Fruit fly (Drosophila melanogaster) whole organism, embryonic: ENCODE data around the gene RtcB.

Experiments
- Bdp1 ChIP-seq: fragments of 200-800 bp; sonication (Bioruptor generic); optimal IDR thresholded peaks from 3 replicates; lab custom pipeline; 2016; ENCODE audit warnings: missing biosample characterization, missing genetic modification characterization
- CG15696 ChIP-seq: fragments of 200-800 bp; sonication (Bioruptor generic); optimal IDR thresholded peaks from 2 replicates; lab custom pipeline; 2019; ENCODE audit warnings: missing biosample characterization, mild to moderate bottlenecking, missing genetic modification characterization, moderate library complexity
- CG1603 ChIP-seq: fragments of 200-800 bp; sonication (Bioruptor generic); optimal IDR thresholded peaks from 2 replicates; lab custom pipeline; 2019; ENCODE audit warnings: missing biosample characterization, mild to moderate bottlenecking, missing genetic modification characterization, moderate library complexity
- CG17361 ChIP-seq: fragments of 200-800 bp; sonication (Bioruptor generic); IDR thresholded peaks from 3 replicates; pipeline ENCODE4 v1.3.6; 2022; ENCODE audit warnings: missing biosample characterization, missing genetic modification characterization
- CG17568 ChIP-seq: fragments of 200-800 bp; sonication (Bioruptor generic); optimal IDR thresholded peaks from 2 replicates; lab custom pipeline; 2018; ENCODE audit warnings: missing biosample characterization, mild to moderate bottlenecking, missing genetic modification characterization, moderate library complexity
- CG1792 ChIP-seq: fragments of 200-800 bp; sonication (Bioruptor generic); optimal IDR thresholded peaks from 2 replicates; lab custom pipeline; 2016; ENCODE audit warnings: missing biosample characterization, missing genetic modification characterization
- CG2129 ChIP-seq: fragments of 200-800 bp; sonication (Bioruptor generic); IDR thresholded peaks from 2 replicates; pipeline ENCODE4 v1.3.6; 2022; ENCODE audit warnings: missing biosample characterization, missing genetic modification characterization; ENCODE audit not compliant: partially characterized antibody
- CG30020 ChIP-seq: fragments of 200-800 bp; optimal IDR thresholded peaks from 2 replicates; lab custom pipeline; 2019; ENCODE audit warnings: missing biosample characterization, mild to moderate bottlenecking, missing genetic modification characterization, moderate library complexity
- CG31388 ChIP-seq: fragments of 200-800 bp; sonication (Bioruptor generic); optimal IDR thresholded peaks from 2 replicates; lab custom pipeline; 2016; ENCODE audit warnings: missing biosample characterization, missing genetic modification characterization
- CG42726 ChIP-seq: fragments of 200-800 bp; sonication (Bioruptor generic); IDR thresholded peaks from 2 replicates; pipeline ENCODE4 v1.3.6; 2022; ENCODE audit warnings: missing biosample characterization, missing genetic modification characterization; ENCODE audit not compliant: partially characterized antibody
- CG4328 ChIP-seq: fragments of 200-800 bp; sonication (Bioruptor generic); optimal IDR thresholded peaks from 3 replicates; lab custom pipeline; 2017; ENCODE audit warnings: missing biosample characterization, missing genetic modification reagents, missing genetic modification characterization
- CG4360 ChIP-seq: fragments of 200-800 bp; sonication (Bioruptor generic); IDR thresholded peaks from 2 replicates; pipeline ENCODE4 v1.3.6; 2022; ENCODE audit warnings: missing biosample characterization, missing genetic modification characterization
- CG6272 ChIP-seq: fragments of 200-800 bp; sonication (Bioruptor generic); IDR thresholded peaks from 2 replicates; pipeline ENCODE4 v1.3.6; 2022; ENCODE audit warnings: missing biosample characterization, missing genetic modification characterization
- CG6654 ChIP-seq: fragments of 200-800 bp; sonication (Bioruptor generic); optimal IDR thresholded peaks from 2 replicates; lab custom pipeline; 2017; ENCODE audit warnings: missing biosample characterization, mild to moderate bottlenecking, missing genetic modification characterization
- CG6791 ChIP-seq: fragments of 200-800 bp; sonication (Bioruptor generic); IDR thresholded peaks from 3 replicates; pipeline ENCODE4 v1.3.6; 2022; ENCODE audit warnings: missing biosample characterization, missing genetic modification characterization; ENCODE audit not compliant: partially characterized antibody
- CG7271 ChIP-seq: fragments of 200-800 bp; sonication (Bioruptor generic); optimal IDR thresholded peaks from 2 replicates; lab custom pipeline; 2018; ENCODE audit warnings: missing biosample characterization, mild to moderate bottlenecking, missing genetic modification characterization, moderate library complexity
- CG7786 ChIP-seq: fragments of 200-800 bp; sonication (Bioruptor generic); optimal IDR thresholded peaks from 2 replicates; lab custom pipeline; 2016; ENCODE audit warnings: missing biosample characterization, missing genetic modification characterization
- CG8089 ChIP-seq: fragments of 200-800 bp; sonication (Bioruptor generic); optimal IDR thresholded peaks from 3 replicates; lab custom pipeline; 2016; ENCODE audit warnings: missing biosample characterization, missing genetic modification characterization
- CG8281 ChIP-seq: fragments of 200-800 bp; sonication (Bioruptor generic); optimal IDR thresholded peaks from 2 replicates; lab custom pipeline; 2018; ENCODE audit warnings: missing biosample characterization, mild to moderate bottlenecking, missing genetic modification characterization, moderate library complexity
- CG8359 ChIP-seq: fragments of 200-800 bp; sonication (Bioruptor generic); optimal IDR thresholded peaks from 2 replicates; lab custom pipeline; 2017; ENCODE audit warnings: missing biosample characterization, mild to moderate bottlenecking, missing genetic modification characterization, borderline replicate concordance
- CG8478 ChIP-seq: fragments of >200 bp; optimal IDR thresholded peaks from 2 replicates; lab custom pipeline; 2018
- CG8924 ChIP-seq: fragments of 200-800 bp; optimal IDR thresholded peaks from 3 replicates; lab custom pipeline; 2019; ENCODE audit warnings: missing biosample characterization, mild to moderate bottlenecking, missing genetic modification characterization, moderate library complexity
- CG9215 ChIP-seq: fragments of 200-800 bp; sonication (Bioruptor generic); IDR thresholded peaks from 2 replicates; pipeline ENCODE4 v1.3.6; 2022; ENCODE audit warnings: missing biosample characterization, missing genetic modification characterization
- CG9437 ChIP-seq: fragments of 200-800 bp; sonication (Bioruptor generic); optimal IDR thresholded peaks from 2 replicates; lab custom pipeline; 2018; ENCODE audit warnings: missing biosample characterization, mild to moderate bottlenecking, missing genetic modification characterization
- CrebB ChIP-seq: fragments of 200-800 bp; sonication (Bioruptor generic); optimal IDR thresholded peaks from 3 replicates; lab custom pipeline; 2018; ENCODE audit warnings: missing biosample characterization, mild to moderate bottlenecking, missing genetic modification characterization
- ERR ChIP-seq: fragments of 200-800 bp; sonication (Bioruptor generic); optimal IDR thresholded peaks from 2 replicates; lab custom pipeline; 2016; ENCODE audit warnings: missing biosample characterization, missing genetic modification characterization
- Elba2 ChIP-seq: fragments of 200-800 bp; sonication (Bioruptor generic); optimal IDR thresholded peaks from 3 replicates; lab custom pipeline; 2016; ENCODE audit warnings: missing biosample characterization, missing genetic modification characterization
- Fer1 ChIP-seq: fragments of 200-800 bp; sonication (Bioruptor generic); optimal IDR thresholded peaks from 2 replicates; lab custom pipeline; 2017; ENCODE audit warnings: missing biosample characterization, mild to moderate bottlenecking, missing genetic modification characterization
- GATAe ChIP-seq: fragments of 200-800 bp; sonication (Bioruptor generic); conservative IDR thresholded peaks from 2 replicates; pipeline ENCODE4 v1.3.6; 2022; ENCODE audit warnings: missing biosample characterization, missing genetic modification characterization
- Mrtf ChIP-seq: fragments of 200-800 bp; sonication (Bioruptor generic); IDR thresholded peaks from 3 replicates; pipeline ENCODE4 v1.3.6; 2022; ENCODE audit warnings: missing biosample characterization, missing genetic modification characterization
- Six4 ChIP-seq: fragments of 200-800 bp; sonication (Bioruptor generic); optimal IDR thresholded peaks from 2 replicates; lab custom pipeline; 2016; ENCODE audit warnings: missing biosample characterization, missing genetic modification characterization
- Sry-δ ChIP-seq: fragments of 200-800 bp; sonication (Bioruptor generic); optimal IDR thresholded peaks from 2 replicates; lab custom pipeline; 2016; ENCODE audit warnings: missing biosample characterization, missing genetic modification characterization
- Ssrp ChIP-seq: fragments of 200-800 bp; sonication (Bioruptor generic); optimal IDR thresholded peaks from 2 replicates; lab custom pipeline; 2018; ENCODE audit warnings: missing biosample characterization, mild to moderate bottlenecking, missing genetic modification characterization, moderate library complexity
- ase ChIP-seq: fragments of 200-800 bp; sonication (Bioruptor generic); IDR thresholded peaks from 3 replicates; pipeline ENCODE4 v1.3.6; 2022; ENCODE audit warnings: missing biosample characterization, missing genetic modification characterization
- bcd ChIP-seq: fragments of 200-800 bp; sonication (Bioruptor generic); optimal IDR thresholded peaks from 2 replicates; lab custom pipeline; 2017; ENCODE audit warnings: missing biosample characterization, mild to moderate bottlenecking, missing genetic modification characterization
- dmrt11E ChIP-seq: fragments of 200-800 bp; sonication (Bioruptor generic); optimal IDR thresholded peaks from 3 replicates; lab custom pipeline; 2018; ENCODE audit warnings: missing biosample characterization, mild to moderate bottlenecking, missing genetic modification characterization, moderate library complexity
- dmrt99B ChIP-seq: fragments of 200-800 bp; sonication (Bioruptor generic); optimal IDR thresholded peaks from 2 replicates; lab custom pipeline; 2018; ENCODE audit warnings: missing biosample characterization, mild to moderate bottlenecking, missing genetic modification characterization, moderate library complexity
- gcm ChIP-seq: fragments of 200-800 bp; sonication (Bioruptor generic); optimal IDR thresholded peaks from 2 replicates; lab custom pipeline; 2019; ENCODE audit warnings: missing biosample characterization, mild to moderate bottlenecking, missing genetic modification characterization, moderate library complexity
- lov ChIP-seq, 2 experiments: fragments of 200-800 bp in 1 of 2; fragments of >200 bp in 1 of 2; sonication (Bioruptor generic) in 1 of 2; IDR thresholded peaks in 1 of 2; optimal IDR thresholded peaks in 1 of 2; 2 replicates in 1 of 2; 3 replicates in 1 of 2; pipeline versions ENCODE4 v1.3.6 to Lab custom; 2017 to 2022; ENCODE audit warnings: missing biosample characterization in 1 of 2, missing genetic modification characterization in 1 of 2
- mld ChIP-seq: fragments of 200-800 bp; sonication (Bioruptor generic); IDR thresholded peaks from 3 replicates; pipeline ENCODE4 v1.3.6; 2022; ENCODE audit warnings: missing biosample characterization, missing genetic modification characterization; ENCODE audit not compliant: partially characterized antibody
- nmo ChIP-seq: fragments of 200-800 bp; sonication (Bioruptor generic); optimal IDR thresholded peaks from 2 replicates; lab custom pipeline; 2018; ENCODE audit warnings: missing biosample characterization, mild to moderate bottlenecking, missing genetic modification characterization, moderate library complexity
- pan ChIP-seq, 4 experiments: fragments of >200 bp in 3 of 4; fragments of 200-800 bp in 1 of 4; sonication (Bioruptor generic) in 1 of 4; optimal IDR thresholded peaks in 3 of 4; IDR thresholded peaks in 1 of 4; 2 replicates each; pipeline versions ENCODE4 v1.3.6 to Lab custom; 2017 to 2022; ENCODE audit warnings: missing biosample characterization in 2 of 4, missing genetic modification characterization in 2 of 4, mixed read lengths in 1 of 4
- pho ChIP-seq: fragments of 200-800 bp; sonication (Bioruptor generic); optimal IDR thresholded peaks from 2 replicates; lab custom pipeline; 2016; ENCODE audit warnings: missing biosample characterization, missing genetic modification characterization
- pum ChIP-seq: fragments of 200-800 bp; sonication (Bioruptor generic); optimal IDR thresholded peaks from 2 replicates; lab custom pipeline; 2016; ENCODE audit warnings: missing biosample characterization, missing genetic modification characterization
- ro ChIP-seq: fragments of 200-800 bp; sonication (Bioruptor generic); IDR thresholded peaks from 2 replicates; pipeline ENCODE4 v1.3.6; 2022; ENCODE audit warnings: missing biosample characterization, missing genetic modification characterization
- row ChIP-seq: fragments of 200-800 bp; sonication (Bioruptor generic); IDR thresholded peaks from 3 replicates; pipeline ENCODE4 v1.3.6; 2022; ENCODE audit warnings: missing biosample characterization, missing genetic modification characterization
- slou ChIP-seq: fragments of 200-800 bp; sonication (Bioruptor generic); optimal IDR thresholded peaks from 3 replicates; lab custom pipeline; 2016; ENCODE audit warnings: missing biosample characterization, missing genetic modification characterization
- tna ChIP-seq: fragments of 200-800 bp; sonication (Bioruptor generic); IDR thresholded peaks from 2 replicates; pipeline ENCODE4 v1.3.6; 2022; ENCODE audit warnings: missing biosample characterization, missing genetic modification characterization; ENCODE audit not compliant: partially characterized antibody
- vvl ChIP-seq: fragments of 200-800 bp; sonication (Bioruptor generic); IDR thresholded peaks from 2 replicates; pipeline ENCODE4 v1.3.6; 2022; ENCODE audit warnings: missing biosample characterization, missing genetic modification characterization
- zfh2 ChIP-seq: fragments of 200-800 bp; sonication (Bioruptor generic); optimal IDR thresholded peaks from 2 replicates; lab custom pipeline; 2016; ENCODE audit warnings: missing biosample characterization, missing genetic modification characterization

The RtcB gene

dm6 chr2L:19426330-19426781, 4.1 kb upstream of the RtcB start, which contains the start of gene Pax (continued):
- TF ChIP-seq lov (optimal IDR thresholded peaks at IDR 0.05; lab: Kevin White, UChicago) (no peak), lov (GFP tag; IDR thresholded peaks at IDR 0.05; lab: Robert Waterston, UW) (no peak), CG8924 (tag; lab: Kevin White, UChicago) (no peak), pho (GFP tag; lab: Kevin White, UChicago) (no peak), CG7786 (GFP tag; lab: Kevin White, UChicago) (no peak), CG8359 (GFP tag; lab: Kevin White, UChicago) (no peak), bcd (GFP tag; lab: Kevin White, UChicago) (no peak), dmrt11E (tag; lab: Kevin White, UChicago) (no peak), CG1792 (GFP tag; lab: Kevin White, UChicago) (no peak), CG6272 (GFP tag; lab: Robert Waterston, UW) (no peak), CG6654 (no peak), CG42726 (GFP tag; lab: Robert Waterston, UW) (peak; percentile 98), Elba2 (no peak), CG31388 (GFP tag; lab: Kevin White, UChicago) (no peak), CG15696 (tag; lab: Kevin White, UChicago) (no peak), ro (GFP tag; lab: Robert Waterston, UW) (no peak), CG9437 (GFP tag; lab: Kevin White, UChicago) (no peak), Bdp1 (GFP tag; lab: Kevin White, UChicago) (no peak), Ssrp (tag; lab: Kevin White, UChicago) (no peak), tna (GFP tag; lab: Robert Waterston, UW) (peak; percentile 88), CG8478 (lab: Kevin White, UChicago) (no peak), CG17361 (no peak), CG8281 (tag; lab: Kevin White, UChicago) (no peak), CG4360 (GFP tag; lab: Robert Waterston, UW) (no peak), CG6791 (peak; percentile 95), CG4328 (GFP tag; lab: Kevin White, UChicago) (no peak), row (GFP tag; lab: Robert Waterston, UW) (0 out of 3 replicates have a peak, but pooled peaks have one; percentile 15), ERR (GFP tag; lab: Kevin White, UChicago) (no peak), CrebB (tag; lab: Kevin White, UChicago) (no peak), zfh2 (GFP tag; lab: Kevin White, UChicago) (no peak), Mrtf (GFP tag; lab: Robert Waterston, UW) (no peak), ase (GFP tag; lab: Robert Waterston, UW) (no peak), pum (GFP tag; lab: Kevin White, UChicago) (no peak), CG30020 (no peak), CG8089 (no peak), CG7271 (tag; lab: Kevin White, UChicago) (no peak), pan (optimal IDR thresholded peaks at IDR 0.05; lab: Kevin White, UChicago) (no peak), pan (GFP tag; optimal IDR thresholded peaks at IDR 0.05 in 1 of 2, IDR thresholded peaks at IDR 0.05 in 1 of 2) (no peak), dmrt99B (tag; lab: Kevin White, UChicago) (no peak), Fer1 (GFP tag; lab: Kevin White, UChicago) (no peak), Sry-δ (GFP tag; lab: Kevin White, UChicago) (peak; percentile 89), mld (GFP tag; lab: Robert Waterston, UW) (peak; percentile 81), CG1603 (tag; lab: Kevin White, UChicago) (peak; percentile 67), slou (GFP tag; lab: Kevin White, UChicago) (no peak), GATAe (no peak), gcm (GFP tag; lab: Kevin White, UChicago) (no peak), vvl (peak; percentile 15; the same call in 1 of the 2 replicates), CG2129 (GFP tag; lab: Robert Waterston, UW) (peak; percentile 86), Six4 (GFP tag; lab: Kevin White, UChicago) (no peak), nmo (peak; percentile 7), CG9215 (GFP tag; lab: Robert Waterston, UW) (no peak), CG17568 (no peak)
